Fruit fly (Drosophila melanogaster) whole organism, wandering third instar larva: ENCODE data around the gene CG11634.

Experiments
- CrebA ChIP-seq: fragments of 200-800 bp; sonication (Bioruptor generic); optimal IDR thresholded peaks from 2 replicates; lab custom pipeline; 2016; ENCODE audit warnings: missing biosample characterization, mild to moderate bottlenecking, missing genetic modification characterization, borderline replicate concordance
- HLH106 ChIP-seq: fragments of 200-800 bp; optimal IDR thresholded peaks from 3 replicates; lab custom pipeline; 2019; ENCODE audit warnings: missing biosample characterization, mild to moderate bottlenecking, missing genetic modification characterization, moderate library complexity
- Myc ChIP-seq: fragments of >200 bp; optimal IDR thresholded peaks from 2 replicates; lab custom pipeline; 2017
- Vsx2 ChIP-seq: fragments of 200-300, 225-300 bp; sonication (Bioruptor generic); optimal IDR thresholded peaks from 2 replicates; lab custom pipeline; 2018; ENCODE audit warnings: missing biosample characterization, missing genetic modification characterization; ENCODE audit not compliant: partially characterized antibody
- brk ChIP-seq: fragments of 200-800 bp; sonication (Bioruptor generic); optimal IDR thresholded peaks from 2 replicates; lab custom pipeline; 2016; ENCODE audit warnings: missing biosample characterization, mild to moderate bottlenecking, missing genetic modification characterization
- ey ChIP-seq: fragments of 200-800 bp; sonication (Bioruptor generic); optimal IDR thresholded peaks from 2 replicates; lab custom pipeline; 2016; ENCODE audit warnings: missing biosample characterization, missing genetic modification characterization
- foxo ChIP-seq, 2 experiments: fragments of 200-800 bp; sonication (Bioruptor generic); optimal IDR thresholded peaks; 2 replicates in 1 of 2; 3 replicates in 1 of 2; lab custom pipeline; 2016 to 2017; ENCODE audit warnings: missing biosample characterization in 2 of 2, missing genetic modification characterization in 2 of 2
- fru ChIP-seq: fragments of 200-800 bp; sonication (Bioruptor generic); optimal IDR thresholded peaks from 3 replicates; lab custom pipeline; 2016; ENCODE audit warnings: missing biosample characterization, mild to moderate bottlenecking, missing genetic modification characterization
- h ChIP-seq: fragments of 200-800 bp; sonication (Bioruptor generic); optimal IDR thresholded peaks from 3 replicates; lab custom pipeline; 2016; ENCODE audit warnings: missing biosample characterization, mild to moderate bottlenecking, missing genetic modification characterization
- lola ChIP-seq: fragments of >200 bp; optimal IDR thresholded peaks from 2 replicates; lab custom pipeline; 2017; ENCODE audit warnings: missing biosample characterization, missing genetic modification characterization
- usp ChIP-seq: fragments of >200 bp; optimal IDR thresholded peaks from 2 replicates; lab custom pipeline; 2017; ENCODE audit warnings: missing biosample characterization, missing genetic modification characterization
- woc ChIP-seq: sonication (Bioruptor generic); optimal IDR thresholded peaks from 2 replicates; lab custom pipeline; 2016; ENCODE audit warnings: missing biosample characterization, mild to moderate bottlenecking, missing genetic modification characterization

Gene CG11634

DNA sequence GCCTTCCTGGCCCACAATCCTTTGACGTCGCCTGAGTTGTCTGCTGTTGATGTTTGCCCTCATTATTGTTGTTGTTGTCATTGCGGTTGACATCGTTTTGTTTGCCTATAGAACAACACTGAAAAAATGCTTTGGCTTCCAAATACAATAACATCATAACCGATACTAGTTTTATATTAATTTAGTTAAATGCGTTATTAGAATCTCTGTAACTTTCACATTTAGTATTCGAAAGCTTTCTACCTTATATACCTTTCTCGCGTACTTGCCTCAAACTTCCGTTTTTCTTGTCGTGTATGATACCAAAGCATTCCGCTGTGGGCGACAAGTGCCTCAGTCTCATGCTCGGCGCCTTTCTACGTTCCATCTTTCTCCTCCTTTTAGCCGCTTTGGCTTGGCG is 17.4 kb downstream of the CG11634 start:
- TF ChIP-seq usp (GFP tag; lab: Kevin White, UChicago) (no peak), CrebA (GFP tag; lab: Kevin White, UChicago) (no peak), Vsx2 (GFP tag; lab: Kevin White, UChicago) (no peak), h (peak; percentile 26), ey (GFP tag; lab: Kevin White, UChicago) (peak; percentile 16), foxo (GFP tag; optimal IDR thresholded peaks at IDR 0.05; lab: Kevin White, UChicago) (peak in 1 of 2 experiments; percentile 23), HLH106 (tag; lab: Kevin White, UChicago) (peak; percentile 23), Myc (no peak), woc (GFP tag; lab: Kevin White, UChicago) (no peak), fru (GFP tag; lab: Kevin White, UChicago) (peak; percentile 13), brk (GFP tag; lab: Kevin White, UChicago) (no peak), lola (GFP tag; lab: Kevin White, UChicago) (no peak)
